Worm (Caenorhabditis elegans) whole organism, young adult: ENCODE measurements around the gene F27E5.3.

ENCODE experiments used
- C06A6.2 ChIP-seq: fragments of 200-800 bp; sonication (Bioruptor generic); conservative IDR thresholded peaks from 2 replicates; pipeline ENCODE4 v1.3.6; 2022; ENCODE audit warnings: missing genetic modification characterization, missing compliant biosample characterization
- F10E7.11 ChIP-seq: sonication (generic microtip); optimal IDR thresholded peaks from 2 replicates; lab custom pipeline; 2017; ENCODE audit warnings: mild to moderate bottlenecking, missing genetic modification characterization, moderate library complexity, missing compliant biosample characterization
- F33H1.4 ChIP-seq: fragments of 200-800 bp; sonication (Bioruptor generic); IDR thresholded peaks from 2 replicates; pipeline ENCODE4 v1.3.6; 2022; ENCODE audit warnings: missing genetic modification reagents, missing genetic modification characterization, missing compliant biosample characterization
- F49E8.2 ChIP-seq: sonication (generic microtip); optimal IDR thresholded peaks from 3 replicates; lab custom pipeline; 2017; ENCODE audit warnings: missing genetic modification characterization, mild to moderate bottlenecking, missing compliant biosample characterization, antibody characterized with exemption, moderate library complexity; ENCODE audit not compliant: insufficient read depth
- F52B5.7 ChIP-seq: sonication (generic microtip); optimal IDR thresholded peaks from 2 replicates; lab custom pipeline; 2016; ENCODE audit warnings: mild to moderate bottlenecking, missing genetic modification characterization, missing compliant biosample characterization
- K11D2.4 ChIP-seq: fragments of 200-800 bp; sonication (Bioruptor generic); IDR thresholded peaks from 2 replicates; pipeline ENCODE4 v1.3.6; 2022; ENCODE audit warnings: missing genetic modification reagents, missing genetic modification characterization, missing compliant biosample characterization
- Y67H2A.10 ChIP-seq: fragments of 200-800 bp; sonication (Bioruptor generic); conservative IDR thresholded peaks from 2 replicates; pipeline ENCODE4 v1.3.6; 2022; ENCODE audit warnings: missing genetic modification reagents, missing genetic modification characterization, missing compliant biosample characterization
- ama-1 ChIP-seq, 3 experiments: fragments of 150-350 bp in 1 of 3; sonication (generic microtip) in 2 of 3; optimal IDR thresholded peaks; 2 replicates each; lab custom pipeline; 2014 to 2018; ENCODE audit warnings: missing biosample characterization in 2 of 3, missing genetic modification characterization in 2 of 3, missing genetic modification reagents in 2 of 3
- aptf-3 ChIP-seq: fragments of 200-800 bp; sonication (Bioruptor generic); IDR thresholded peaks from 2 replicates; pipeline ENCODE4 v1.3.6; 2022; ENCODE audit warnings: missing genetic modification characterization, missing compliant biosample characterization
- attf-3 ChIP-seq: fragments of 200-800 bp; sonication (Bioruptor generic); conservative IDR thresholded peaks from 2 replicates; pipeline ENCODE4 v1.3.6; 2022; ENCODE audit warnings: missing genetic modification reagents, missing genetic modification characterization, missing compliant biosample characterization
- cebp-1 ChIP-seq, 2 experiments: fragments of 200-800 bp in 1 of 2; sonication (Bioruptor generic) in 1 of 2; sonication (generic microtip) in 1 of 2; IDR thresholded peaks in 1 of 2; optimal IDR thresholded peaks in 1 of 2; 2 replicates each; pipeline versions ENCODE4 v1.3.6 to Lab custom; 2017 to 2022; ENCODE audit warnings: missing compliant biosample characterization in 2 of 2, missing genetic modification characterization in 2 of 2, mild to moderate bottlenecking in 1 of 2, missing genetic modification reagents in 1 of 2, moderate library complexity in 1 of 2
- ceh-100 ChIP-seq: fragments of 200-800 bp; sonication (Bioruptor generic); IDR thresholded peaks from 2 replicates; pipeline ENCODE4 v1.3.6; 2022; ENCODE audit warnings: missing genetic modification reagents, missing genetic modification characterization, missing compliant biosample characterization
- ceh-91 ChIP-seq: fragments of 200-800 bp; sonication (Bioruptor generic); IDR thresholded peaks from 2 replicates; pipeline ENCODE4 v1.3.6; 2022; ENCODE audit warnings: missing genetic modification reagents, missing genetic modification characterization, missing compliant biosample characterization
- die-1 ChIP-seq: sonication (generic microtip); optimal IDR thresholded peaks from 2 replicates; lab custom pipeline; 2016; ENCODE audit warnings: missing genotype, mild to moderate bottlenecking, missing genetic modification characterization, missing compliant biosample characterization
- egl-44 ChIP-seq: fragments of 200-800 bp; sonication (Bioruptor generic); IDR thresholded peaks from 2 replicates; pipeline ENCODE4 v1.3.6; 2022; ENCODE audit warnings: missing genetic modification reagents, missing genetic modification characterization, missing compliant biosample characterization
- egrh-3 ChIP-seq: fragments of 200-800 bp; sonication (Bioruptor generic); IDR thresholded peaks from 2 replicates; pipeline ENCODE4 v1.3.6; 2022; ENCODE audit warnings: missing genetic modification reagents, missing genetic modification characterization, missing compliant biosample characterization
- hlh-12 ChIP-seq: sonication (generic microtip); optimal IDR thresholded peaks from 2 replicates; lab custom pipeline; 2016; ENCODE audit warnings: missing genetic modification characterization, missing compliant biosample characterization
- hmg-1.2 ChIP-seq: fragments of 200-800 bp; sonication (Bioruptor generic); IDR thresholded peaks from 2 replicates; pipeline ENCODE4 v1.3.6; 2022; ENCODE audit warnings: missing genetic modification reagents, missing genetic modification characterization, missing compliant biosample characterization
- hmg-20 ChIP-seq: fragments of 200-800 bp; sonication (Bioruptor generic); IDR thresholded peaks from 2 replicates; pipeline ENCODE4 v1.3.6; 2022; ENCODE audit warnings: missing genetic modification reagents, missing genetic modification characterization, missing compliant biosample characterization
- hrde-1 ChIP-seq: sonication (generic microtip); optimal IDR thresholded peaks from 2 replicates; lab custom pipeline; 2016; ENCODE audit warnings: missing genetic modification characterization, mild to moderate bottlenecking, missing compliant biosample characterization, moderate library complexity, missing genotype, missing genetic modification reagents, borderline replicate concordance
- hsf-1 ChIP-seq: fragments of 200-800 bp; sonication (Bioruptor generic); IDR thresholded peaks from 2 replicates; pipeline ENCODE4 v1.3.6; 2022; ENCODE audit warnings: missing genetic modification reagents, missing genetic modification characterization, missing compliant biosample characterization
- let-526 ChIP-seq: fragments of 200-800 bp; sonication (Bioruptor generic); IDR thresholded peaks from 2 replicates; pipeline ENCODE4 v1.3.6; 2022; ENCODE audit warnings: missing genetic modification reagents, missing genetic modification characterization, missing compliant biosample characterization
- lin-26 ChIP-seq: fragments of 200-800 bp; sonication (Bioruptor generic); IDR thresholded peaks from 2 replicates; pipeline ENCODE4 v1.3.6; 2022; ENCODE audit warnings: missing genetic modification reagents, missing genetic modification characterization, missing compliant biosample characterization
- lin-35 ChIP-seq, 3 experiments: fragments of 150-350 bp in 2 of 3; sonication (generic microtip) in 1 of 3; optimal IDR thresholded peaks; 2 replicates each; lab custom pipeline; 2014 to 2018; ENCODE audit warnings: missing biosample characterization in 3 of 3, missing genetic modification characterization in 3 of 3, missing genetic modification reagents in 3 of 3
- lir-1 ChIP-seq: fragments of 200-800 bp; sonication (Bioruptor generic); conservative IDR thresholded peaks from 2 replicates; pipeline ENCODE4 v1.3.6; 2022; ENCODE audit warnings: missing genetic modification reagents, missing genetic modification characterization, missing compliant biosample characterization
- lsl-1 ChIP-seq: fragments of 200-800 bp; sonication (Bioruptor generic); optimal IDR thresholded peaks from 2 replicates; lab custom pipeline; 2018; ENCODE audit warnings: mild to moderate bottlenecking, missing genetic modification characterization, moderate library complexity, missing compliant biosample characterization
- lsy-27 ChIP-seq: sonication (generic microtip); optimal IDR thresholded peaks from 2 replicates; lab custom pipeline; 2017; ENCODE audit warnings: missing genetic modification characterization, mild to moderate bottlenecking, missing compliant biosample characterization, antibody characterized with exemption, missing genotype, borderline replicate concordance; ENCODE audit not compliant: insufficient read depth
- madf-10 ChIP-seq: sonication (generic microtip); optimal IDR thresholded peaks from 2 replicates; lab custom pipeline; 2016; ENCODE audit warnings: mild to moderate bottlenecking, missing genetic modification characterization, missing compliant biosample characterization
- madf-6 ChIP-seq: fragments of 200-800 bp; sonication (Bioruptor generic); IDR thresholded peaks from 2 replicates; pipeline ENCODE4 v1.3.6; 2022; ENCODE audit warnings: missing genetic modification reagents, missing genetic modification characterization, missing compliant biosample characterization
- nhr-90 ChIP-seq: sonication (generic microtip); optimal IDR thresholded peaks from 2 replicates; lab custom pipeline; 2016; ENCODE audit warnings: missing genotype, mild to moderate bottlenecking, missing genetic modification characterization, missing compliant biosample characterization
- pbrm-1 ChIP-seq: fragments of 200-800 bp; sonication (Bioruptor generic); IDR thresholded peaks from 2 replicates; pipeline ENCODE4 v1.3.6; 2022; ENCODE audit warnings: missing genetic modification reagents, missing genetic modification characterization, missing compliant biosample characterization
- rcor-1 ChIP-seq: fragments of 200-800 bp; sonication (Bioruptor generic); IDR thresholded peaks from 2 replicates; pipeline ENCODE4 v1.3.6; 2022; ENCODE audit warnings: missing genetic modification reagents, missing genetic modification characterization, missing compliant biosample characterization
- repo-1 ChIP-seq: sonication (generic microtip); optimal IDR thresholded peaks from 2 replicates; lab custom pipeline; 2017; ENCODE audit warnings: mild to moderate bottlenecking, missing genetic modification characterization, missing compliant biosample characterization
- rpc-1 ChIP-seq, 2 experiments: fragments of 150-350 bp in 1 of 2; sonication (generic microtip) in 1 of 2; optimal IDR thresholded peaks; 2 replicates each; lab custom pipeline; 2014 to 2018; ENCODE audit warnings: missing biosample characterization in 1 of 2, missing genetic modification characterization in 1 of 2, missing genetic modification reagents in 1 of 2, missing genotype in 1 of 2
- sea-2 ChIP-seq: fragments of 200-800 bp; sonication (Bioruptor generic); IDR thresholded peaks from 2 replicates; pipeline ENCODE4 v1.3.6; 2022; ENCODE audit warnings: missing genetic modification characterization, missing compliant biosample characterization
- snpc-1.1 ChIP-seq: sonication (generic microtip); optimal IDR thresholded peaks from 2 replicates; lab custom pipeline; 2017; ENCODE audit warnings: missing genetic modification characterization, mild to moderate bottlenecking, missing compliant biosample characterization, antibody characterized with exemption, moderate library complexity, missing genotype, missing genetic modification reagents; ENCODE audit not compliant: insufficient read depth
- sptf-2 ChIP-seq: fragments of 200-800 bp; sonication (Bioruptor generic); optimal IDR thresholded peaks from 2 replicates; lab custom pipeline; 2018; ENCODE audit warnings: mild to moderate bottlenecking, missing genetic modification characterization, missing compliant biosample characterization
- tbx-9 ChIP-seq: sonication (generic microtip); optimal IDR thresholded peaks from 2 replicates; lab custom pipeline; 2016; ENCODE audit warnings: borderline replicate concordance, missing genetic modification characterization, inconsistent platforms, missing compliant biosample characterization
- tlf-1 ChIP-seq: fragments of 200-800 bp; sonication (Bioruptor generic); optimal IDR thresholded peaks from 2 replicates; lab custom pipeline; 2018; ENCODE audit warnings: mild to moderate bottlenecking, missing genetic modification characterization, missing compliant biosample characterization
- unc-130 ChIP-seq: sonication (generic microtip); optimal IDR thresholded peaks from 2 replicates; lab custom pipeline; 2016; ENCODE audit warnings: missing genetic modification reagents, missing genetic modification characterization, missing compliant biosample characterization
- ztf-18 ChIP-seq: sonication (generic microtip); optimal IDR thresholded peaks from 2 replicates; lab custom pipeline; 2016; ENCODE audit warnings: missing genotype, mild to moderate bottlenecking, missing genetic modification characterization, missing compliant biosample characterization
- ztf-26 ChIP-seq: sonication (generic microtip); optimal IDR thresholded peaks from 2 replicates; lab custom pipeline; 2017; ENCODE audit warnings: missing genetic modification characterization, missing compliant biosample characterization

The F27E5.3 gene

ce11 chrII:10099804-10100360 is 44.1 kb downstream of the F27E5.3 start, which contains the start of the genes pas-7 and puf-12 (continued):
- no peak for TF ChIP-seq aptf-3 (GFP tag; lab: Robert Waterston, UW)
- no peak for TF ChIP-seq K11D2.4 (GFP tag; lab: Robert Waterston, UW)
- TF ChIP-seq snpc-1.1 (tag; lab: Kevin White, UChicago), result peak; percentile 9
- TF ChIP-seq, all 124 proteins: peak for 6

ce11 chrII:10099072-10099471 is 44.9 kb downstream of the F27E5.3 start:
- TF ChIP-seq pbrm-1 (GFP tag; lab: Robert Waterston, UW) (no peak), egrh-3 (no peak), lir-1 (GFP tag; lab: Robert Waterston, UW) (no peak), sea-2 (GFP tag; lab: Robert Waterston, UW) (no peak), F52B5.7 (no peak), cebp-1 (GFP tag; IDR thresholded peaks at IDR 0.05; lab: Robert Waterston, UW) (no peak), cebp-1 (tag; optimal IDR thresholded peaks at IDR 0.05; lab: Kevin White, UChicago) (no peak), madf-10 (tag; lab: Kevin White, UChicago) (no peak), ztf-18 (tag; lab: Kevin White, UChicago) (no peak), hmg-20 (GFP tag; lab: Robert Waterston, UW) (no peak), ceh-100 (GFP tag; lab: Robert Waterston, UW) (no peak), egl-44 (GFP tag; lab: Robert Waterston, UW) (no peak), ztf-26 (tag; lab: Kevin White, UChicago) (no peak), hlh-12 (tag; lab: Kevin White, UChicago) (no peak), ceh-91 (GFP tag; lab: Robert Waterston, UW) (no peak)
- TF ChIP-seq, all 124 proteins: peak for 0

ce11 chrII:10098428-10098827 is 45.6 kb downstream of the F27E5.3 start:
- TF ChIP-seq rcor-1 (GFP tag; lab: Robert Waterston, UW) (no peak), unc-130 (GFP tag; lab: Kevin White, UChicago) (no peak), tlf-1 (GFP tag; lab: Kevin White, UChicago) (no peak), tbx-9 (tag; lab: Kevin White, UChicago) (no peak), let-526 (GFP tag; lab: Robert Waterston, UW) (no peak), madf-10 (tag; lab: Kevin White, UChicago) (no peak), F33H1.4 (GFP tag; lab: Robert Waterston, UW) (peak; percentile 8; the same call in 1 of the 2 replicates), F10E7.11 (tag; lab: Kevin White, UChicago) (peak; percentile 11), F52B5.7 (peak; percentile 51), hmg-1.2 (GFP tag; lab: Robert Waterston, UW) (0 out of 2 replicates have a peak, but pooled peaks have one; percentile 14), attf-3 (GFP tag; lab: Robert Waterston, UW) (no peak), ceh-100 (GFP tag; lab: Robert Waterston, UW) (no peak), F49E8.2 (tag; lab: Kevin White, UChicago) (peak; percentile 47), C06A6.2 (GFP tag; lab: Robert Waterston, UW) (no peak), lsy-27 (tag; lab: Kevin White, UChicago) (no peak), lir-1 (GFP tag; lab: Robert Waterston, UW) (no peak), rpc-1 (optimal IDR thresholded peaks at IDR 0.05; lab: Kevin White, UChicago) (no peak), rpc-1 (tag; optimal IDR thresholded peaks at IDR 0.05; lab: Kevin White, UChicago) (no peak), lin-35 (GFP tag; optimal IDR thresholded peaks at IDR 0.05; lab: Kevin White, UChicago) (no peak), madf-6 (GFP tag; lab: Robert Waterston, UW) (peak; percentile 38; the same call in 1 of the 2 replicates), lsl-1 (GFP tag; lab: Kevin White, UChicago) (no peak), Y67H2A.10 (GFP tag; lab: Robert Waterston, UW) (no peak), repo-1 (tag; lab: Kevin White, UChicago) (peak; percentile 50), ama-1 (optimal IDR thresholded peaks at IDR 0.05; lab: Kevin White, UChicago) (no peak), ama-1 (GFP tag; optimal IDR thresholded peaks at IDR 0.05; lab: Kevin White, UChicago) (no peak), nhr-90 (tag; lab: Kevin White, UChicago) (no peak), cebp-1 (GFP tag; IDR thresholded peaks at IDR 0.05; lab: Robert Waterston, UW) (no peak), cebp-1 (tag; optimal IDR thresholded peaks at IDR 0.05; lab: Kevin White, UChicago) (no peak), hsf-1 (peak; percentile 49; the same call in 1 of the 2 replicates), hrde-1 (peak; percentile 12), sptf-2 (GFP tag; lab: Kevin White, UChicago) (no peak), lin-26 (GFP tag; lab: Robert Waterston, UW) (peak; percentile 41; the same call in 1 of the 2 replicates), die-1 (tag; lab: Kevin White, UChicago) (peak; percentile 21)
